Worm (Caenorhabditis elegans): Measurements from ENCODE around the gene C34C6.3.

DNA sequence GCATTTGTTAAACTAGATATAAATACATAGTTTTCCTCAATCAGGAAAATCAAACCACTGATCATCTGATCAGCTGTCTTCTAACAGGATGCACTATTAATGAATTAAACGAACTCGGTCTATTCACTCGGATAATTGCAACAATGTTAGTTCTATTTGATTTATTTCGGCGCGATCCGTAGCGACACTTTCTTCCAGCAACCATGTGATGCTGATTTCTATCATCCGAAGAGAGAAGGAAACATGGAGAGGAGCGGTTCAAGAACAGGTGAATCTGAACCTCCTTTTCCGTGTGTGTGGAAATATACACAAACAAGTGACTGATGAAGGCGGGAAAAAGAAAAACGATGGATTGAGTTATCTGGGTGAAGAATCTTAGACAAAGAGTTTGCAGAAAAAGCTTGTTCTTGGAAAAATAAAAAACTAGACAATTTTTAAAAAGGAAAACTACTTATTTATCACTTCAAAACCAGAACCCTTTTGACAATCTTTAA lies 40.1 kb downstream of the C34C6.3 start:
- TF ChIP-seq ceh-28 (tag; optimal IDR thresholded peaks at IDR 0.05) (no peak), ztf-11 (tag; optimal IDR thresholded peaks at IDR 0.05) (no peak), daf-16 (GFP tag; optimal IDR thresholded peaks at IDR 0.05) (no peak), daf-16 (tag; optimal IDR thresholded peaks at IDR 0.05) (no peak), nhr-6 (tag; optimal IDR thresholded peaks at IDR 0.05) (no peak), R02D3.7 (tag; optimal IDR thresholded peaks at IDR 0.05) (no peak), skn-1 (tag; optimal IDR thresholded peaks at IDR 0.05) (no peak), fkh-10 (GFP tag; optimal IDR thresholded peaks at IDR 0.05) (no peak), unc-130 (GFP tag; optimal IDR thresholded peaks at IDR 0.05) (no peak), unc-39 (tag; optimal IDR thresholded peaks at IDR 0.05) (no peak), mep-1 (tag; optimal IDR thresholded peaks at IDR 0.05) (no peak)
